Fruit fly (Drosophila melanogaster) whole organism, prepupa: ENCODE results near the gene CG31415.

Source experiments
- CG1621 ChIP-seq: fragments of 200-800 bp; sonication (Bioruptor generic); optimal IDR thresholded peaks from 3 replicates; lab custom pipeline; 2018; ENCODE audit warnings: missing biosample characterization, mild to moderate bottlenecking, missing genetic modification characterization
- CG16779 ChIP-seq: fragments of 200-800 bp; sonication (Bioruptor generic); optimal IDR thresholded peaks from 3 replicates; lab custom pipeline; 2017; ENCODE audit warnings: missing biosample characterization, mild to moderate bottlenecking, missing genetic modification characterization
- CG6854 ChIP-seq: fragments of 200-800 bp; sonication (Bioruptor generic); optimal IDR thresholded peaks from 2 replicates; lab custom pipeline; 2017; ENCODE audit warnings: missing biosample characterization, mild to moderate bottlenecking, missing genetic modification characterization
- Ets96B ChIP-seq: fragments of 200-800 bp; optimal IDR thresholded peaks from 2 replicates; lab custom pipeline; 2019; ENCODE audit warnings: missing biosample characterization, mild to moderate bottlenecking, missing genetic modification characterization, moderate library complexity
- Sox102F ChIP-seq: fragments of 200-800 bp; sonication (Bioruptor generic); optimal IDR thresholded peaks from 2 replicates; lab custom pipeline; 2016; ENCODE audit warnings: missing biosample characterization, mild to moderate bottlenecking, missing genetic modification characterization
- dsx ChIP-seq: fragments of 200-800 bp; optimal IDR thresholded peaks from 3 replicates; lab custom pipeline; 2019; ENCODE audit warnings: missing biosample characterization, mild to moderate bottlenecking, missing genetic modification characterization, moderate library complexity; ENCODE audit not compliant: poor library complexity, severe bottlenecking
- esn ChIP-seq: fragments of 200-800 bp; sonication (Bioruptor generic); optimal IDR thresholded peaks from 2 replicates; lab custom pipeline; 2016; ENCODE audit warnings: missing biosample characterization, mild to moderate bottlenecking, missing genetic modification characterization, moderate library complexity

dm6 chr3R:9701148-9701703 lies 42.1 kb upstream of the CG31415 start:
- TF ChIP-seq esn (no peak), CG6854 (GFP tag; lab: Kevin White, UChicago) (no peak), CG1621 (tag; lab: Kevin White, UChicago) (no peak), CG16779 (tag; lab: Kevin White, UChicago) (no peak), dsx (GFP tag; lab: Kevin White, UChicago) (no peak), Sox102F (GFP tag; lab: Kevin White, UChicago) (no peak), Ets96B (tag; lab: Kevin White, UChicago) (no peak)
